Fruit fly (Drosophila melanogaster): ENCODE measurements around the gene upd3.
A peak's percentile ranks its signal among the peaks of the same experiment; 100 is the strongest.

upd3 gene

dm6 chrX:18241267-18241666 is 35.8 kb upstream of the upd3 start:
- TF ChIP-seq Vsx2 (GFP tag; optimal IDR thresholded peaks at IDR 0.05; ENCODE audit: partially characterized antibody), result no peak
- no peak for TF ChIP-seq Jra (GFP tag; optimal IDR thresholded peaks at IDR 0.05)
- TF ChIP-seq Rel (GFP tag; optimal IDR thresholded peaks at IDR 0.05), result no peak
- no peak for TF ChIP-seq Rel (tag; optimal IDR thresholded peaks at IDR 0.05)
- no peak for TF ChIP-seq Abd-B (GFP tag; optimal IDR thresholded peaks at IDR 0.05)
- TF ChIP-seq lola (GFP tag; optimal IDR thresholded peaks at IDR 0.05), result no peak
- TF ChIP-seq dsf (GFP tag; optimal IDR thresholded peaks at IDR 0.05; ENCODE audit: borderline replicate concordance), result no peak
- no peak for TF ChIP-seq ey (GFP tag; optimal IDR thresholded peaks at IDR 0.05)
- no peak for TF ChIP-seq CG9705 (GFP tag; optimal IDR thresholded peaks at IDR 0.05)
- TF ChIP-seq dmrt93B (GFP tag; optimal IDR thresholded peaks at IDR 0.05), result no peak

- no peak for TF ChIP-seq Jra (GFP tag; optimal IDR thresholded peaks at IDR 0.05)
- TF ChIP-seq Dfd (GFP tag; optimal IDR thresholded peaks at IDR 0.05), result no peak
- TF ChIP-seq CrebA (GFP tag; optimal IDR thresholded peaks at IDR 0.05; ENCODE audit: borderline replicate concordance), result no peak
- no peak for TF ChIP-seq dl (GFP tag; optimal IDR thresholded peaks at IDR 0.05; ENCODE audit: insufficient read depth in 1 of 2, partially characterized antibody in 2 of 2)
- TF ChIP-seq sv (GFP tag; optimal IDR thresholded peaks at IDR 0.05), result no peak
- TF ChIP-seq h (GFP tag; optimal IDR thresholded peaks at IDR 0.05), result no peak
- TF ChIP-seq rgr (GFP tag; optimal IDR thresholded peaks at IDR 0.05), result no peak
- no peak for TF ChIP-seq Abd-B (GFP tag; optimal IDR thresholded peaks at IDR 0.05)
These were observed 34.0 kb upstream of the upd3 start, which contains the start of gene upd2 for dm6 chrX:18243184-18243375. Gene upd2, minus strand, starts transcription at chrX:18243284.

dm6 chrX:18243376-18244272 is 33.4 kb upstream of the upd3 start:
- TF ChIP-seq woc (GFP tag; optimal IDR thresholded peaks at IDR 0.05), result no peak
- no peak for TF ChIP-seq Vsx2 (GFP tag; optimal IDR thresholded peaks at IDR 0.05; ENCODE audit: partially characterized antibody)
- peak in 1 of 2 experiments; percentile 62 for TF ChIP-seq dl (GFP tag; optimal IDR thresholded peaks at IDR 0.05; ENCODE audit: insufficient read depth in 1 of 2, partially characterized antibody in 2 of 2)

- TF ChIP-seq Dfd (GFP tag; optimal IDR thresholded peaks at IDR 0.05) (peak; percentile 70), N (GFP tag; optimal IDR thresholded peaks at IDR 0.05) (no peak)
These were observed 31.9 kb upstream of the upd3 start for dm6 chrX:18245182-18245581.

dm6 chrX:18246842-18247241 is 30.2 kb upstream of the upd3 start:
- TF ChIP-seq Hr83 (GFP tag; optimal IDR thresholded peaks at IDR 0.05; ENCODE audit: poor library complexity, severe bottlenecking), result no peak
- TF ChIP-seq br (GFP tag; optimal IDR thresholded peaks at IDR 0.05), result no peak
- TF ChIP-seq dsf (GFP tag; optimal IDR thresholded peaks at IDR 0.05; ENCODE audit: borderline replicate concordance), result no peak

- TF ChIP-seq HLH106 (tag; optimal IDR thresholded peaks at IDR 0.05), result no peak
- no peak for TF ChIP-seq fru (GFP tag; optimal IDR thresholded peaks at IDR 0.05)
- TF ChIP-seq dl (GFP tag; optimal IDR thresholded peaks at IDR 0.05; ENCODE audit: insufficient read depth in 1 of 2, partially characterized antibody in 2 of 2), result no peak
- no peak for TF ChIP-seq N (GFP tag; optimal IDR thresholded peaks at IDR 0.05)
- no peak for TF ChIP-seq psq (GFP tag; optimal IDR thresholded peaks at IDR 0.05)
- no peak for TF ChIP-seq Hnf4 (GFP tag; optimal IDR thresholded peaks at IDR 0.05)
- TF ChIP-seq woc (GFP tag; optimal IDR thresholded peaks at IDR 0.05), result no peak
- no peak for TF ChIP-seq Jra (GFP tag; optimal IDR thresholded peaks at IDR 0.05)
- TF ChIP-seq ey (GFP tag; optimal IDR thresholded peaks at IDR 0.05), result no peak
- TF ChIP-seq Dfd (GFP tag; optimal IDR thresholded peaks at IDR 0.05), result no peak
These were observed 28.8 kb upstream of the upd3 start for dm6 chrX:18248267-18248666.

- no peak for TF ChIP-seq sv (GFP tag; optimal IDR thresholded peaks at IDR 0.05)
- TF ChIP-seq Dfd (GFP tag; optimal IDR thresholded peaks at IDR 0.05), result no peak
- no peak for TF ChIP-seq ey (GFP tag; optimal IDR thresholded peaks at IDR 0.05)
- no peak for TF ChIP-seq usp (GFP tag; optimal IDR thresholded peaks at IDR 0.05)
- TF ChIP-seq foxo (GFP tag; optimal IDR thresholded peaks at IDR 0.05), result no peak
- TF ChIP-seq brk (GFP tag; optimal IDR thresholded peaks at IDR 0.05), result no peak
- TF ChIP-seq rgr (GFP tag; optimal IDR thresholded peaks at IDR 0.05), result no peak
- TF ChIP-seq Hr83 (GFP tag; optimal IDR thresholded peaks at IDR 0.05; ENCODE audit: poor library complexity, severe bottlenecking), result no peak
- no peak for TF ChIP-seq h (GFP tag; optimal IDR thresholded peaks at IDR 0.05)
- TF ChIP-seq sage (GFP tag; optimal IDR thresholded peaks at IDR 0.05), result no peak
- TF ChIP-seq N (GFP tag; optimal IDR thresholded peaks at IDR 0.05), result no peak
- TF ChIP-seq Hr78 (GFP tag; optimal IDR thresholded peaks at IDR 0.05), result no peak
- no peak for TF ChIP-seq GATAd (GFP tag; optimal IDR thresholded peaks at IDR 0.05)
- no peak for TF ChIP-seq tai (GFP tag; optimal IDR thresholded peaks at IDR 0.05)
- no peak for TF ChIP-seq CG9705 (GFP tag; optimal IDR thresholded peaks at IDR 0.05)
These were observed 25.1 kb upstream of the upd3 start for dm6 chrX:18251910-18252309.

Data from whole organism, wandering third instar larva.